Fruit fly (Drosophila melanogaster) whole organism, embryonic: ENCODE measurements around the gene janA.

ENCODE experiments used
- Bgb ChIP-seq: fragments of 200-800 bp; sonication (Bioruptor generic); IDR thresholded peaks from 2 replicates; pipeline ENCODE4 v1.3.6; 2022; ENCODE audit warnings: missing biosample characterization, missing genetic modification characterization; ENCODE audit not compliant: partially characterized antibody
- CG10267 ChIP-seq: fragments of 200-800 bp; sonication (Bioruptor generic); optimal IDR thresholded peaks from 2 replicates; lab custom pipeline; 2018; ENCODE audit warnings: missing biosample characterization, mild to moderate bottlenecking, missing genetic modification characterization, moderate library complexity
- CG1233 ChIP-seq: fragments of 200-800 bp; sonication (Bioruptor generic); optimal IDR thresholded peaks from 4 replicates; lab custom pipeline; 2018; ENCODE audit warnings: missing biosample characterization, mild to moderate bottlenecking, missing genetic modification characterization
- CG13287 ChIP-seq: fragments of 200-800 bp; sonication (Bioruptor generic); IDR thresholded peaks from 2 replicates; pipeline ENCODE4 v1.3.6; 2022; ENCODE audit warnings: missing biosample characterization, missing genetic modification characterization; ENCODE audit not compliant: partially characterized antibody
- CG14667 ChIP-seq: fragments of 200-800 bp; sonication (Bioruptor generic); IDR thresholded peaks from 2 replicates; pipeline ENCODE4 v1.3.6; 2022; ENCODE audit warnings: missing biosample characterization, missing genetic modification characterization
- CG14710 ChIP-seq: fragments of 200-800 bp; sonication (Bioruptor generic); optimal IDR thresholded peaks from 3 replicates; lab custom pipeline; 2019; ENCODE audit warnings: missing biosample characterization, mild to moderate bottlenecking, missing genetic modification characterization, moderate library complexity
- CG14860 ChIP-seq: fragments of 200-800 bp; sonication (Bioruptor generic); IDR thresholded peaks from 3 replicates; pipeline ENCODE4 v1.3.6; 2022; ENCODE audit warnings: missing biosample characterization, missing genetic modification characterization; ENCODE audit not compliant: partially characterized antibody
- CG15073 ChIP-seq: fragments of 200-800 bp; sonication (Bioruptor generic); optimal IDR thresholded peaks from 2 replicates; lab custom pipeline; 2016; ENCODE audit warnings: missing biosample characterization, missing genetic modification characterization
- CG15479 ChIP-seq: fragments of 200-800 bp; sonication (Bioruptor generic); optimal IDR thresholded peaks from 3 replicates; lab custom pipeline; 2019; ENCODE audit warnings: missing biosample characterization, mild to moderate bottlenecking, missing genetic modification characterization, moderate library complexity
- CG1602 ChIP-seq: fragments of 200-800 bp; sonication (Bioruptor generic); optimal IDR thresholded peaks from 3 replicates; lab custom pipeline; 2016; ENCODE audit warnings: missing biosample characterization, missing genetic modification characterization
- CG1647 ChIP-seq: fragments of 200-800 bp; sonication (Bioruptor generic); optimal IDR thresholded peaks from 3 replicates; lab custom pipeline; 2016; ENCODE audit warnings: missing biosample characterization, missing genetic modification characterization
- CG16813 ChIP-seq: fragments of 200-800 bp; sonication (Bioruptor generic); IDR thresholded peaks from 3 replicates; pipeline ENCODE4 v1.3.6; 2022; ENCODE audit warnings: missing biosample characterization, missing genetic modification characterization; ENCODE audit not compliant: partially characterized antibody
- CG2889 ChIP-seq: fragments of 200-800 bp; sonication (Bioruptor generic); IDR thresholded peaks from 3 replicates; pipeline ENCODE4 v1.3.6; 2022; ENCODE audit warnings: missing biosample characterization, missing genetic modification characterization
- CG30403 ChIP-seq: fragments of 200-800 bp; sonication (Bioruptor generic); optimal IDR thresholded peaks from 3 replicates; lab custom pipeline; 2016; ENCODE audit warnings: missing biosample characterization, missing genetic modification characterization
- CG3065 ChIP-seq: fragments of 200-800 bp; sonication (Bioruptor generic); optimal IDR thresholded peaks from 2 replicates; lab custom pipeline; 2016; ENCODE audit warnings: missing biosample characterization, missing genetic modification characterization
- CG34224 ChIP-seq: fragments of 200-800 bp; sonication (Bioruptor generic); IDR thresholded peaks from 3 replicates; pipeline ENCODE4 v1.3.6; 2022; ENCODE audit warnings: missing biosample characterization, missing genetic modification characterization; ENCODE audit not compliant: partially characterized antibody
- CG42726 ChIP-seq: fragments of 200-800 bp; sonication (Bioruptor generic); IDR thresholded peaks from 2 replicates; pipeline ENCODE4 v1.3.6; 2022; ENCODE audit warnings: missing biosample characterization, missing genetic modification characterization; ENCODE audit not compliant: partially characterized antibody
- CG6791 ChIP-seq: fragments of 200-800 bp; sonication (Bioruptor generic); IDR thresholded peaks from 3 replicates; pipeline ENCODE4 v1.3.6; 2022; ENCODE audit warnings: missing biosample characterization, missing genetic modification characterization; ENCODE audit not compliant: partially characterized antibody
- CG7963 ChIP-seq: fragments of 200-800 bp; sonication (Bioruptor generic); IDR thresholded peaks from 3 replicates; pipeline ENCODE4 v1.3.6; 2022; ENCODE audit warnings: missing biosample characterization, missing genetic modification characterization; ENCODE audit not compliant: partially characterized antibody
- CG9609 ChIP-seq: fragments of 200-800 bp; sonication (Bioruptor generic); optimal IDR thresholded peaks from 3 replicates; lab custom pipeline; 2016; ENCODE audit warnings: missing biosample characterization, missing genetic modification characterization
- CG9817 ChIP-seq: fragments of 200-800 bp; sonication (Bioruptor generic); optimal IDR thresholded peaks from 2 replicates; lab custom pipeline; 2018; ENCODE audit warnings: missing biosample characterization, mild to moderate bottlenecking, missing genetic modification characterization, moderate library complexity
- Doc3 ChIP-seq: fragments of 200-800 bp; sonication (Bioruptor generic); IDR thresholded peaks from 3 replicates; pipeline ENCODE4 v1.3.6; 2022; ENCODE audit warnings: missing biosample characterization, missing genetic modification characterization; ENCODE audit not compliant: partially characterized antibody
- Dp ChIP-seq: fragments of 200-800 bp; sonication (Bioruptor generic); optimal IDR thresholded peaks from 2 replicates; lab custom pipeline; 2018; ENCODE audit warnings: missing biosample characterization, mild to moderate bottlenecking, missing genetic modification characterization, moderate library complexity
- Hmr ChIP-seq: fragments of 200-800 bp; sonication (Bioruptor generic); optimal IDR thresholded peaks from 3 replicates; lab custom pipeline; 2017; ENCODE audit warnings: mild to moderate bottlenecking, missing biosample characterization, missing genetic modification reagents, missing genetic modification characterization
- Hr3 ChIP-seq: fragments of 200-800 bp; sonication (Bioruptor generic); optimal IDR thresholded peaks from 3 replicates; lab custom pipeline; 2016; ENCODE audit warnings: missing biosample characterization, missing genetic modification characterization
- Mes4 ChIP-seq: fragments of 200-800 bp; sonication (Bioruptor generic); optimal IDR thresholded peaks from 2 replicates; lab custom pipeline; 2016; ENCODE audit warnings: missing biosample characterization, missing genetic modification characterization
- Nf-YC ChIP-seq: fragments of 200-800 bp; optimal IDR thresholded peaks from 3 replicates; lab custom pipeline; 2019; ENCODE audit warnings: missing biosample characterization, mild to moderate bottlenecking, missing genetic modification characterization, moderate library complexity
- NfI ChIP-seq: fragments of 200-800 bp; sonication (Bioruptor generic); optimal IDR thresholded peaks from 3 replicates; lab custom pipeline; 2018; ENCODE audit warnings: missing biosample characterization, mild to moderate bottlenecking, missing genetic modification characterization, moderate library complexity
- Rx ChIP-seq: fragments of 200-800 bp; sonication (Bioruptor generic); IDR thresholded peaks from 2 replicates; pipeline ENCODE4 v1.3.6; 2022; ENCODE audit warnings: missing biosample characterization, missing genetic modification characterization
- Side ChIP-seq: fragments of 200-800 bp; sonication (Bioruptor generic); optimal IDR thresholded peaks from 2 replicates; lab custom pipeline; 2016; ENCODE audit warnings: missing biosample characterization, missing genetic modification characterization
- Ssrp ChIP-seq: fragments of 200-800 bp; sonication (Bioruptor generic); optimal IDR thresholded peaks from 2 replicates; lab custom pipeline; 2018; ENCODE audit warnings: missing biosample characterization, mild to moderate bottlenecking, missing genetic modification characterization, moderate library complexity
- ash1 ChIP-seq: fragments of 200-800 bp; sonication (Bioruptor generic); optimal IDR thresholded peaks from 2 replicates; lab custom pipeline; 2018; ENCODE audit warnings: missing biosample characterization, mild to moderate bottlenecking, missing genetic modification characterization
- bab2 ChIP-seq: fragments of 200-800 bp; sonication (Bioruptor generic); optimal IDR thresholded peaks from 2 replicates; lab custom pipeline; 2016; ENCODE audit warnings: missing biosample characterization, missing genetic modification characterization
- cad ChIP-seq: fragments of >200 bp; optimal IDR thresholded peaks from 2 replicates; lab custom pipeline; 2017; ENCODE audit warnings: missing biosample characterization, missing genetic modification characterization
- esg ChIP-seq: fragments of 200-800 bp; sonication (Bioruptor generic); conservative IDR thresholded peaks from 2 replicates; pipeline ENCODE4 v1.3.6; 2022; ENCODE audit warnings: missing biosample characterization, missing genetic modification characterization
- exex ChIP-seq: fragments of 200-800 bp; sonication (Bioruptor generic); optimal IDR thresholded peaks from 4 replicates; lab custom pipeline; 2018; ENCODE audit warnings: missing biosample characterization, mild to moderate bottlenecking, missing genetic modification characterization, moderate library complexity
- gfzf ChIP-seq: fragments of 200-800 bp; sonication (Bioruptor generic); optimal IDR thresholded peaks from 2 replicates; lab custom pipeline; 2016; ENCODE audit warnings: missing biosample characterization, mild to moderate bottlenecking, missing genetic modification characterization, moderate library complexity
- ken ChIP-seq: fragments of 200-800 bp; sonication (Bioruptor generic); IDR thresholded peaks from 3 replicates; pipeline ENCODE4 v1.3.6; 2022; ENCODE audit warnings: missing biosample characterization, missing genetic modification characterization
- lmd ChIP-seq: fragments of 200-800 bp; sonication (Bioruptor generic); IDR thresholded peaks from 2 replicates; pipeline ENCODE4 v1.3.6; 2022; ENCODE audit warnings: missing biosample characterization, missing genetic modification characterization
- nerfin-1 ChIP-seq: fragments of 200-800 bp; sonication (Bioruptor generic); optimal IDR thresholded peaks from 3 replicates; lab custom pipeline; 2019; ENCODE audit warnings: missing biosample characterization, mild to moderate bottlenecking, missing genetic modification characterization, moderate library complexity
- nerfin-2 ChIP-seq: fragments of 200-800 bp; sonication (Bioruptor generic); IDR thresholded peaks from 2 replicates; pipeline ENCODE4 v1.3.6; 2022; ENCODE audit warnings: missing biosample characterization, missing genetic modification characterization; ENCODE audit not compliant: partially characterized antibody
- nmo ChIP-seq: fragments of 200-800 bp; sonication (Bioruptor generic); optimal IDR thresholded peaks from 2 replicates; lab custom pipeline; 2018; ENCODE audit warnings: missing biosample characterization, mild to moderate bottlenecking, missing genetic modification characterization, moderate library complexity
- ro ChIP-seq: fragments of 200-800 bp; sonication (Bioruptor generic); IDR thresholded peaks from 2 replicates; pipeline ENCODE4 v1.3.6; 2022; ENCODE audit warnings: missing biosample characterization, missing genetic modification characterization
- stc ChIP-seq: fragments of 200-800 bp; sonication (Bioruptor generic); IDR thresholded peaks from 2 replicates; pipeline ENCODE4 v1.3.6; 2022; ENCODE audit warnings: missing biosample characterization, missing genetic modification characterization
- tll ChIP-seq, 2 experiments: fragments of 200-800 bp in 1 of 2; fragments of >200 bp in 1 of 2; sonication (Bioruptor generic) in 1 of 2; optimal IDR thresholded peaks; 2 replicates each; lab custom pipeline; 2017 to 2019; ENCODE audit warnings: missing biosample characterization in 2 of 2, missing genetic modification characterization in 2 of 2, mild to moderate bottlenecking in 1 of 2, moderate library complexity in 1 of 2
- tna ChIP-seq: fragments of 200-800 bp; sonication (Bioruptor generic); IDR thresholded peaks from 2 replicates; pipeline ENCODE4 v1.3.6; 2022; ENCODE audit warnings: missing biosample characterization, missing genetic modification characterization; ENCODE audit not compliant: partially characterized antibody
- tup ChIP-seq: fragments of 200-800 bp; sonication (Bioruptor generic); optimal IDR thresholded peaks from 2 replicates; lab custom pipeline; 2016; ENCODE audit warnings: missing biosample characterization, mild to moderate bottlenecking, missing genetic modification characterization, moderate library complexity
- unc-4 ChIP-seq: fragments of 200-800 bp; sonication (Bioruptor generic); IDR thresholded peaks from 2 replicates; pipeline ENCODE4 v1.3.6; 2022; ENCODE audit warnings: missing biosample characterization, missing genetic modification characterization; ENCODE audit not compliant: partially characterized antibody
- wdn ChIP-seq: fragments of 200-800 bp; sonication (Bioruptor generic); IDR thresholded peaks from 2 replicates; pipeline ENCODE4 v1.3.6; 2022; ENCODE audit warnings: missing biosample characterization, missing genetic modification characterization

Gene janA

DNA sequence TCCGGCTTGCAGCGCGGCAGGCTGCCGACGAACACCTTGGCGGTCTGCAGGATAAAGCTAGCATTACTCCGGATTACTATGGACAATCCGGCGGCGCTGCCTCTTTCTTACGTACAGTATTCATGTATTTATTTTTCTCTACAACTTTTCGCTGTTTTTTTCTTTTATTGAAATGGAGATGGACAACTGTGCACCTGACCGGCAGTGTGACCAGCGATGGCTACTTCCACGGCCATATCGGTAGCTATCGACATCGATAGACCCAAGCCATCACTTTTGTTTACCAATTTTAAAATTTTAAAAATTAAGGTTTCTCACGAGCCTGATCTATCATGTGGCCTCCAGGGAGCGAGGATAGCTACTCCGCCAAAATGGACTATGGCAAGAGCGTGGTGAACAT is 44.3 kb downstream of the janA start, which contains the start of the genes CG7903 and Sas-6 (continued):
- TF ChIP-seq CG15073 (GFP tag; lab: Kevin White, UChicago), result no peak
- no peak for TF ChIP-seq Side (GFP tag; lab: Kevin White, UChicago)
- peak; percentile 43; the same call in 1 of the 2 replicates for TF ChIP-seq tna (GFP tag; lab: Robert Waterston, UW)
- TF ChIP-seq CG15479 (GFP tag; lab: Kevin White, UChicago), result no peak
- TF ChIP-seq CG14667 (GFP tag; lab: Robert Waterston, UW), result no peak
- no peak for TF ChIP-seq CG1647 (GFP tag; lab: Kevin White, UChicago)
- no peak for TF ChIP-seq CG9817 (tag; lab: Kevin White, UChicago)
- peak; percentile 77 for TF ChIP-seq CG42726 (GFP tag; lab: Robert Waterston, UW)
- no peak for TF ChIP-seq CG1233 (GFP tag; lab: Kevin White, UChicago)
- peak; percentile 82 for TF ChIP-seq CG13287
- TF ChIP-seq CG16813 (GFP tag; lab: Robert Waterston, UW), result peak; percentile 69
- peak; percentile 67 for TF ChIP-seq gfzf
- peak; percentile 67 for TF ChIP-seq Dp (GFP tag; lab: Kevin White, UChicago)
- TF ChIP-seq nerfin-2 (GFP tag; lab: Robert Waterston, UW), result peak; percentile 56; the same call in 1 of the 2 replicates
- no peak for TF ChIP-seq nerfin-1 (tag; lab: Kevin White, UChicago)
- TF ChIP-seq CG7963 (GFP tag; lab: Robert Waterston, UW), result peak; percentile 71; the same call in 2 of the 3 replicates
- TF ChIP-seq unc-4 (GFP tag; lab: Robert Waterston, UW), result peak; percentile 77
- TF ChIP-seq ro (GFP tag; lab: Robert Waterston, UW), result no peak
- TF ChIP-seq CG6791 (GFP tag; lab: Robert Waterston, UW), result peak; percentile 88
- peak; percentile 33 for TF ChIP-seq CG14710 (tag; lab: Kevin White, UChicago)
- TF ChIP-seq CG34224 (GFP tag; lab: Robert Waterston, UW), result peak; percentile 76
- no peak for TF ChIP-seq Ssrp (tag; lab: Kevin White, UChicago)
- no peak for TF ChIP-seq Rx (GFP tag; lab: Robert Waterston, UW)
- TF ChIP-seq NfI (GFP tag; lab: Kevin White, UChicago), result no peak
- no peak for TF ChIP-seq ken
- TF ChIP-seq Hmr, result no peak
- no peak for TF ChIP-seq ash1 (GFP tag; lab: Kevin White, UChicago)
- no peak for TF ChIP-seq Nf-YC (tag; lab: Kevin White, UChicago)
- no peak for TF ChIP-seq tll (GFP tag; optimal IDR thresholded peaks at IDR 0.05; lab: Kevin White, UChicago)
- no peak; the same call in 1 of the 2 replicates for TF ChIP-seq lmd (GFP tag; lab: Robert Waterston, UW)
- no peak for TF ChIP-seq CG9609 (GFP tag; lab: Kevin White, UChicago)
- no peak for TF ChIP-seq bab2
- TF ChIP-seq CG2889 (GFP tag; lab: Robert Waterston, UW), result no peak
- TF ChIP-seq Mes4 (GFP tag; lab: Kevin White, UChicago), result no peak
- TF ChIP-seq CG1602, result no peak
- no peak for TF ChIP-seq CG3065 (GFP tag; lab: Kevin White, UChicago)
- TF ChIP-seq CG14860 (GFP tag; lab: Robert Waterston, UW), result peak; percentile 61
- TF ChIP-seq Hr3 (GFP tag; lab: Kevin White, UChicago), result no peak
- peak; percentile 2 for TF ChIP-seq CG10267 (tag; lab: Kevin White, UChicago)
- no peak for TF ChIP-seq esg (GFP tag; lab: Robert Waterston, UW)
- no peak for TF ChIP-seq cad (GFP tag; lab: Kevin White, UChicago)
- peak; percentile 20 for TF ChIP-seq nmo (GFP tag; lab: Kevin White, UChicago)
- no peak for TF ChIP-seq stc (GFP tag; lab: Robert Waterston, UW)
- no peak for TF ChIP-seq wdn
- peak; percentile 2 for TF ChIP-seq CG30403
- peak; percentile 85 for TF ChIP-seq Bgb
- no peak for TF ChIP-seq tup (GFP tag; lab: Kevin White, UChicago)
- peak; percentile 60; the same call in 2 of the 3 replicates for TF ChIP-seq Doc3 (GFP tag; lab: Robert Waterston, UW)
- TF ChIP-seq exex (tag; lab: Kevin White, UChicago), result no peak
